Worm (Caenorhabditis elegans): ENCODE measurements around the gene mtq-2.
"Not testable (repeated sequence)": the region's sequence is repeated elsewhere in the genome, so short reads cannot be mapped to it uniquely, and the experiment has no call there.

The mtq-2 gene

ce11 chrII:2189357-2189756, at the start of gene mtq-2:
Gene mtq-2, minus strand, starts transcription at chrII:2189457.
- TF ChIP-seq unc-62 (GFP tag; optimal IDR thresholded peaks at IDR 0.05): no peak

ce11 chrII:2236352-2236751, 47.1 kb upstream of the mtq-2 start:
- TF ChIP-seq unc-62 (GFP tag; optimal IDR thresholded peaks at IDR 0.05): no peak

ce11 chrII:2233240-2233639, 44.0 kb upstream of the mtq-2 start, which contains the start of gene cct-3:
Gene cct-3, plus strand, starts transcription at chrII:2233540.
- TF ChIP-seq unc-62 (GFP tag; optimal IDR thresholded peaks at IDR 0.05): no peak

ce11 chrII:2232429-2232828, 43.2 kb upstream of the mtq-2 start, which contains the start of gene F54A3.6:
Gene F54A3.6, minus strand, starts transcription at chrII:2232470.
- not testable (repeated sequence) for TF ChIP-seq unc-62 (GFP tag; optimal IDR thresholded peaks at IDR 0.05)

ce11 chrII:2230368-2230767, 41.1 kb upstream of the mtq-2 start:
- no peak for TF ChIP-seq unc-62 (GFP tag; optimal IDR thresholded peaks at IDR 0.05)

ce11 chrII:2225608-2226007, 36.4 kb upstream of the mtq-2 start, which contains the start of gene F54A3.5:
Gene F54A3.5, minus strand, starts transcription at chrII:2225708.
- no peak for TF ChIP-seq unc-62 (GFP tag; optimal IDR thresholded peaks at IDR 0.05)

ce11 chrII:2223467-2223866, 34.2 kb upstream of the mtq-2 start, which contains the start of gene cbs-2:
Gene cbs-2, minus strand, starts transcription at chrII:2223567.
- TF ChIP-seq unc-62 (GFP tag; optimal IDR thresholded peaks at IDR 0.05): no peak

ce11 chrII:2221196-2221896, 32.1 kb upstream of the mtq-2 start:
- no peak for TF ChIP-seq unc-62 (GFP tag; optimal IDR thresholded peaks at IDR 0.05)

- no peak for TF ChIP-seq unc-62 (GFP tag; optimal IDR thresholded peaks at IDR 0.05)
Measured at ce11 chrII:2219880-2220279, 30.6 kb upstream of the mtq-2 start, which contains the start of gene Y59C2A.3. Gene Y59C2A.3, minus strand, starts transcription at chrII:2219921.

ce11 chrII:2216940-2217664, 27.8 kb upstream of the mtq-2 start:
- TF ChIP-seq unc-62 (GFP tag; optimal IDR thresholded peaks at IDR 0.05): no peak

- TF ChIP-seq unc-62 (GFP tag; optimal IDR thresholded peaks at IDR 0.05): no peak
Measured at ce11 chrII:2215512-2215911, 26.3 kb upstream of the mtq-2 start.

ce11 chrII:2207812-2208211, 18.6 kb upstream of the mtq-2 start, which contains the start of gene Y59C2A.1:
Gene Y59C2A.1, plus strand, starts transcription at chrII:2208112.
- TF ChIP-seq unc-62 (GFP tag; optimal IDR thresholded peaks at IDR 0.05): no peak

ce11 chrII:2206064-2206722, 16.9 kb upstream of the mtq-2 start:
- no peak for TF ChIP-seq unc-62 (GFP tag; optimal IDR thresholded peaks at IDR 0.05)

- TF ChIP-seq unc-62 (GFP tag; optimal IDR thresholded peaks at IDR 0.05): no peak
Measured at ce11 chrII:2204077-2204476, 14.8 kb upstream of the mtq-2 start, which contains the start of gene Y59C2A.2. Gene Y59C2A.2, minus strand, starts transcription at chrII:2204137.

ce11 chrII:2202147-2202546, 12.9 kb upstream of the mtq-2 start:
- no peak for TF ChIP-seq unc-62 (GFP tag; optimal IDR thresholded peaks at IDR 0.05)
